Worm (Caenorhabditis elegans) whole organism, L4 larva: ENCODE measurements around the gene spv-1.

ENCODE experiments used
- T26A8.4 ChIP-seq: fragments of 200-800 bp; sonication (Bioruptor generic); IDR thresholded peaks from 2 replicates; pipeline ENCODE4 v1.3.6; 2022; ENCODE audit warnings: missing genetic modification characterization, missing compliant biosample characterization
- ZK546.5 ChIP-seq, 2 experiments: sonication (generic microtip); optimal IDR thresholded peaks; 2 replicates each; lab custom pipeline; 2017; ENCODE audit warnings: missing biosample characterization in 2 of 2, missing genetic modification characterization in 2 of 2
- aha-1 ChIP-seq: fragments of 150-350 bp; peaks from one replicate; lab custom pipeline; 2014; ENCODE audit warnings: missing biosample characterization, missing genetic modification characterization
- ama-1 ChIP-seq: fragments of 150-350 bp; optimal IDR thresholded peaks from 2 replicates; lab custom pipeline; 2014; ENCODE audit warnings: inconsistent platforms, mixed read lengths
- dve-1 ChIP-seq: sonication (generic microtip); optimal IDR thresholded peaks from 2 replicates; lab custom pipeline; 2017; ENCODE audit warnings: antibody characterized with exemption, mild to moderate bottlenecking, missing genetic modification characterization, missing compliant biosample characterization; ENCODE audit not compliant: insufficient read depth
- egl-27 ChIP-seq: sonication (generic microtip); optimal IDR thresholded peaks from 3 replicates; lab custom pipeline; 2017; ENCODE audit warnings: missing biosample characterization, missing genetic modification reagents, missing genetic modification characterization
- lin-15B ChIP-seq: fragments of 150-350 bp; sonication (generic microtip); optimal IDR thresholded peaks from 3 replicates; lab custom pipeline; 2014; ENCODE audit warnings: missing biosample characterization, missing genetic modification characterization
- nhr-11 ChIP-seq: fragments of 150-350 bp; optimal IDR thresholded peaks from 2 replicates; lab custom pipeline; 2014; ENCODE audit warnings: missing biosample characterization, missing genetic modification characterization
- nhr-28 ChIP-seq: fragments of 150-350 bp; optimal IDR thresholded peaks from 2 replicates; lab custom pipeline; 2014; ENCODE audit warnings: missing biosample characterization, missing genetic modification characterization
- nhr-77 ChIP-seq: fragments of 150-350 bp; optimal IDR thresholded peaks from 2 replicates; lab custom pipeline; 2014; ENCODE audit warnings: missing biosample characterization, missing genetic modification characterization
- unc-130 ChIP-seq: sonication (generic microtip); optimal IDR thresholded peaks from 2 replicates; lab custom pipeline; 2016; ENCODE audit warnings: missing genetic modification reagents, missing genetic modification characterization, missing compliant biosample characterization
- ztf-7 ChIP-seq: fragments of 150-350 bp; optimal IDR thresholded peaks from 2 replicates; lab custom pipeline; 2014; ENCODE audit warnings: missing biosample characterization, missing genetic modification characterization

- no peak for TF ChIP-seq nhr-28 (tag; lab: Kevin White, UChicago)
- TF ChIP-seq dve-1 (tag; lab: Kevin White, UChicago) = no peak
- no peak for TF ChIP-seq aha-1 (tag; lab: Kevin White, UChicago)
- TF ChIP-seq T26A8.4 (GFP tag; lab: Robert Waterston, UW) = no peak
- no peak for TF ChIP-seq ZK546.5 (tag; optimal IDR thresholded peaks at IDR 0.05; lab: Kevin White, UChicago)
- no peak for TF ChIP-seq ama-1 (lab: Kevin White, UChicago)
- no peak for TF ChIP-seq lin-15B (tag; lab: Kevin White, UChicago)
- TF ChIP-seq unc-130 (GFP tag; lab: Kevin White, UChicago) = peak; percentile 25
- no peak for TF ChIP-seq nhr-77 (tag; lab: Kevin White, UChicago)
- no peak for TF ChIP-seq nhr-11 (tag; lab: Kevin White, UChicago)
- no peak for TF ChIP-seq egl-27
- TF ChIP-seq ztf-7 (tag; lab: Kevin White, UChicago) = no peak
These were observed 35.7 kb downstream of the spv-1 start, which contains the start of gene ptc-1 for ce11 chrII:7892761-7893272.
